Worm (Caenorhabditis elegans) whole organism, L4 larva: ENCODE data around the gene mib-1.

Experiments used
- D1046.2 ChIP-seq: fragments of 200-800 bp; sonication (Bioruptor generic); IDR thresholded peaks from 2 replicates; pipeline ENCODE4 v1.3.6; 2022; ENCODE audit warnings: missing genetic modification characterization, missing compliant biosample characterization
- F44E2.7 ChIP-seq: fragments of 200-800 bp; sonication (Bioruptor generic); IDR thresholded peaks from 2 replicates; pipeline ENCODE4 v2.1.2; 2022; ENCODE audit warnings: missing genetic modification characterization, missing compliant biosample characterization
- F49E8.2 ChIP-seq: sonication (generic microtip); optimal IDR thresholded peaks from 2 replicates; lab custom pipeline; 2016; ENCODE audit warnings: missing compliant biosample characterization, mild to moderate bottlenecking, missing genetic modification characterization, borderline replicate concordance
- T20F7.1 ChIP-seq: fragments of 200-800 bp; sonication (Bioruptor generic); optimal IDR thresholded peaks from 2 replicates; lab custom pipeline; 2018; ENCODE audit warnings: mild to moderate bottlenecking, missing genetic modification characterization, missing compliant biosample characterization
- T26A8.4 ChIP-seq: fragments of 200-800 bp; sonication (Bioruptor generic); IDR thresholded peaks from 2 replicates; pipeline ENCODE4 v1.3.6; 2022; ENCODE audit warnings: missing genetic modification characterization, missing compliant biosample characterization
- Y75B8A.6 ChIP-seq: fragments of 200-800 bp; sonication (Bioruptor generic); IDR thresholded peaks from 2 replicates; pipeline ENCODE4 v1.3.6; 2022; ENCODE audit warnings: missing genetic modification reagents, missing genetic modification characterization, missing compliant biosample characterization
- ZK337.2 ChIP-seq: fragments of 200-800 bp; sonication (Bioruptor generic); IDR thresholded peaks from 2 replicates; pipeline ENCODE4 v1.3.6; 2022; ENCODE audit warnings: missing genetic modification reagents, missing genetic modification characterization, missing compliant biosample characterization
- ZK546.5 ChIP-seq, 2 experiments: sonication (generic microtip); optimal IDR thresholded peaks; 2 replicates each; lab custom pipeline; 2017; ENCODE audit warnings: missing biosample characterization in 2 of 2, missing genetic modification characterization in 2 of 2
- ama-1 ChIP-seq: fragments of 150-350 bp; optimal IDR thresholded peaks from 2 replicates; lab custom pipeline; 2014; ENCODE audit warnings: inconsistent platforms, mixed read lengths
- arid-1 ChIP-seq: fragments of 200-800 bp; sonication (Bioruptor generic); conservative IDR thresholded peaks from 2 replicates; pipeline ENCODE4 v1.3.6; 2022; ENCODE audit warnings: missing genetic modification reagents, missing genetic modification characterization, missing compliant biosample characterization
- ceh-32 ChIP-seq: sonication (generic microtip); optimal IDR thresholded peaks from 2 replicates; lab custom pipeline; 2016; ENCODE audit warnings: mild to moderate bottlenecking, missing genetic modification characterization, missing compliant biosample characterization; ENCODE audit not compliant: poor library complexity
- ceh-62 ChIP-seq: sonication (generic microtip); optimal IDR thresholded peaks from 2 replicates; lab custom pipeline; 2017; ENCODE audit warnings: missing biosample characterization, missing genetic modification characterization
- ceh-82 ChIP-seq: sonication (generic microtip); optimal IDR thresholded peaks from 2 replicates; lab custom pipeline; 2017; ENCODE audit warnings: missing biosample characterization, missing genetic modification characterization
- ces-1 ChIP-seq: fragments of 150-350 bp; sonication (generic microtip); optimal IDR thresholded peaks from 4 replicates; lab custom pipeline; 2014; ENCODE audit warnings: missing biosample characterization, missing genetic modification reagents, missing genetic modification characterization
- ctbp-1 ChIP-seq: fragments of 200-800 bp; sonication (Bioruptor generic); IDR thresholded peaks from 2 replicates; pipeline ENCODE4 v1.3.6; 2022; ENCODE audit warnings: missing genetic modification reagents, missing genetic modification characterization, missing compliant biosample characterization
- daf-16 ChIP-seq, 3 experiments: sonication (generic microtip); optimal IDR thresholded peaks; 2 replicates each; lab custom pipeline; 2016 to 2017; ENCODE audit warnings: missing genetic modification characterization in 3 of 3, missing genetic modification reagents in 3 of 3, mild to moderate bottlenecking in 2 of 3, missing compliant biosample characterization in 2 of 3, missing biosample characterization in 1 of 3, moderate library complexity in 1 of 3
- daf-19 ChIP-seq: fragments of 200-800 bp; sonication (Bioruptor generic); conservative IDR thresholded peaks from 2 replicates; pipeline ENCODE4 v1.3.6; 2022; ENCODE audit warnings: missing genetic modification characterization, missing compliant biosample characterization
- daf-8 ChIP-seq: fragments of 200-800 bp; sonication (Bioruptor generic); IDR thresholded peaks from 2 replicates; pipeline ENCODE4 v1.3.6; 2022; ENCODE audit warnings: missing genetic modification characterization, missing compliant biosample characterization
- dmd-6 ChIP-seq: fragments of 200-800 bp; sonication (Bioruptor generic); IDR thresholded peaks from 2 replicates; pipeline ENCODE4 v1.3.6; 2022; ENCODE audit warnings: missing genetic modification reagents, missing genetic modification characterization, missing compliant biosample characterization
- dmd-8 ChIP-seq: fragments of 200-800 bp; sonication (Bioruptor generic); IDR thresholded peaks from 2 replicates; pipeline ENCODE4 v1.3.6; 2022; ENCODE audit warnings: missing genetic modification characterization, missing compliant biosample characterization
- dmd-9 ChIP-seq: fragments of 200-800 bp; sonication (Bioruptor generic); IDR thresholded peaks from 2 replicates; pipeline ENCODE4 v1.3.6; 2022; ENCODE audit warnings: missing genetic modification reagents, missing genetic modification characterization, missing compliant biosample characterization
- dve-1 ChIP-seq: sonication (generic microtip); optimal IDR thresholded peaks from 2 replicates; lab custom pipeline; 2017; ENCODE audit warnings: antibody characterized with exemption, mild to moderate bottlenecking, missing genetic modification characterization, missing compliant biosample characterization; ENCODE audit not compliant: insufficient read depth
- egl-27 ChIP-seq: sonication (generic microtip); optimal IDR thresholded peaks from 3 replicates; lab custom pipeline; 2017; ENCODE audit warnings: missing biosample characterization, missing genetic modification reagents, missing genetic modification characterization
- egl-43 ChIP-seq: fragments of 200-800 bp; sonication (Bioruptor generic); IDR thresholded peaks from 2 replicates; pipeline ENCODE4 v1.3.6; 2022; ENCODE audit warnings: missing genetic modification reagents, missing genetic modification characterization, missing compliant biosample characterization
- fos-1 ChIP-seq: fragments of 150-350 bp; optimal IDR thresholded peaks from 2 replicates; lab custom pipeline; 2014; ENCODE audit warnings: missing biosample characterization, missing genetic modification characterization
- hlh-11 ChIP-seq: fragments of 200-800 bp; sonication (Bioruptor generic); optimal IDR thresholded peaks from 2 replicates; lab custom pipeline; 2018; ENCODE audit warnings: mild to moderate bottlenecking, missing genetic modification characterization, missing compliant biosample characterization
- hlh-30 ChIP-seq: sonication (generic microtip); optimal IDR thresholded peaks from 2 replicates; lab custom pipeline; 2017; ENCODE audit warnings: antibody characterized with exemption, mild to moderate bottlenecking, missing genetic modification characterization, missing compliant biosample characterization; ENCODE audit not compliant: insufficient read depth
- lim-7 ChIP-seq: fragments of 200-800 bp; sonication (Bioruptor generic); IDR thresholded peaks from 2 replicates; pipeline ENCODE4 v1.3.6; 2022; ENCODE audit warnings: missing genetic modification characterization, missing compliant biosample characterization
- lin-29 ChIP-seq: fragments of 200-800 bp; sonication (Bioruptor generic); IDR thresholded peaks from 2 replicates; pipeline ENCODE4 v1.3.6; 2022; ENCODE audit warnings: missing genetic modification reagents, missing genetic modification characterization, missing compliant biosample characterization
- lin-38 ChIP-seq: fragments of 200-800 bp; sonication (Bioruptor generic); IDR thresholded peaks from 2 replicates; pipeline ENCODE4 v1.3.6; 2022; ENCODE audit warnings: missing genetic modification reagents, missing genetic modification characterization, missing compliant biosample characterization
- lir-3 ChIP-seq: sonication (generic microtip); optimal IDR thresholded peaks from 2 replicates; lab custom pipeline; 2016; ENCODE audit warnings: mild to moderate bottlenecking, missing genetic modification characterization, missing compliant biosample characterization
- lsy-2 ChIP-seq, 2 experiments: fragments of 150-350 bp in 1 of 2; sonication (generic microtip) in 1 of 2; optimal IDR thresholded peaks; 2 replicates each; lab custom pipeline; 2014 to 2017; ENCODE audit warnings: missing biosample characterization in 2 of 2, missing genetic modification characterization in 2 of 2
- mep-1 ChIP-seq: fragments of 150-350 bp; sonication (generic microtip); optimal IDR thresholded peaks from 3 replicates; lab custom pipeline; 2014; ENCODE audit warnings: missing biosample characterization, missing genetic modification characterization
- mes-2 ChIP-seq: sonication (generic microtip); optimal IDR thresholded peaks from 2 replicates; lab custom pipeline; 2016; ENCODE audit warnings: missing genotype, mild to moderate bottlenecking, missing genetic modification characterization, missing compliant biosample characterization; ENCODE audit not compliant: poor library complexity, severe bottlenecking
- mxl-2 ChIP-seq: fragments of 200-800 bp; sonication (Bioruptor generic); conservative IDR thresholded peaks from 2 replicates; pipeline ENCODE4 v1.3.6; 2022; ENCODE audit warnings: missing genetic modification reagents, missing genetic modification characterization, missing compliant biosample characterization
- mxl-3 ChIP-seq: fragments of 200-800 bp; sonication (Bioruptor generic); optimal IDR thresholded peaks from 2 replicates; lab custom pipeline; 2018; ENCODE audit warnings: mild to moderate bottlenecking, missing genetic modification characterization, missing compliant biosample characterization
- nhr-28 ChIP-seq: fragments of 150-350 bp; optimal IDR thresholded peaks from 2 replicates; lab custom pipeline; 2014; ENCODE audit warnings: missing biosample characterization, missing genetic modification characterization
- nhr-48 ChIP-seq: sonication (generic microtip); optimal IDR thresholded peaks from 2 replicates; lab custom pipeline; 2016; ENCODE audit warnings: mild to moderate bottlenecking, missing genetic modification characterization, missing compliant biosample characterization
- php-3 ChIP-seq: fragments of 200-800 bp; sonication (Bioruptor generic); IDR thresholded peaks from 2 replicates; pipeline ENCODE4 v1.3.6; 2022; ENCODE audit warnings: missing genetic modification reagents, missing genetic modification characterization, missing compliant biosample characterization
- pqm-1 ChIP-seq: sonication (generic microtip); optimal IDR thresholded peaks from 2 replicates; lab custom pipeline; 2017; ENCODE audit warnings: missing biosample characterization, missing genetic modification characterization
- set-16 ChIP-seq: fragments of 200-800 bp; sonication (Bioruptor generic); IDR thresholded peaks from 2 replicates; pipeline ENCODE4 v1.3.6; 2022; ENCODE audit warnings: missing genetic modification reagents, missing genetic modification characterization, missing compliant biosample characterization
- snpc-1.2 ChIP-seq: fragments of 200-800 bp; sonication (Bioruptor generic); IDR thresholded peaks from 2 replicates; pipeline ENCODE4 v1.3.6; 2022; ENCODE audit warnings: missing genetic modification reagents, missing genetic modification characterization, missing compliant biosample characterization
- spr-1 ChIP-seq: sonication (generic microtip); optimal IDR thresholded peaks from 2 replicates; lab custom pipeline; 2016; ENCODE audit warnings: mild to moderate bottlenecking, missing genetic modification characterization, missing compliant biosample characterization
- unc-39 ChIP-seq: sonication (generic microtip); optimal IDR thresholded peaks from 2 replicates; lab custom pipeline; 2017; ENCODE audit warnings: missing biosample characterization, missing genetic modification characterization
- unc-62 ChIP-seq, 3 experiments: fragments of 150-350 bp in 1 of 3; sonication (generic microtip); optimal IDR thresholded peaks in 2 of 3; peaks in 1 of 3; 1 replicate in 1 of 3; 2 replicates in 2 of 3; lab custom pipeline; 2014 to 2017; ENCODE audit warnings: missing biosample characterization in 3 of 3, missing genetic modification characterization in 3 of 3, missing genetic modification reagents in 3 of 3, missing genotype in 1 of 3
- zfp-2 ChIP-seq: sonication (generic microtip); optimal IDR thresholded peaks from 2 replicates; lab custom pipeline; 2016; ENCODE audit warnings: mild to moderate bottlenecking, missing genetic modification characterization, missing compliant biosample characterization
- zip-11 ChIP-seq: fragments of 200-800 bp; sonication (Bioruptor generic); IDR thresholded peaks from 2 replicates; pipeline ENCODE4 v1.3.6; 2022; ENCODE audit warnings: missing genetic modification characterization, missing compliant biosample characterization
- zip-2 ChIP-seq: fragments of 150-350 bp; optimal IDR thresholded peaks from 2 replicates; lab custom pipeline; 2014; ENCODE audit warnings: missing biosample characterization, missing genetic modification characterization

The mib-1 gene

ce11 chrIII:11267372-11267771 lies 23.1 kb downstream of the mib-1 start:
- no peak for TF ChIP-seq zip-11 (GFP tag; lab: Robert Waterston, UW)
- TF ChIP-seq dmd-6, result peak; percentile 63
- TF ChIP-seq F44E2.7, result no peak
- TF ChIP-seq daf-16 (GFP tag; optimal IDR thresholded peaks at IDR 0.05; lab: Kevin White, UChicago), result no peak
- TF ChIP-seq daf-16 (tag; optimal IDR thresholded peaks at IDR 0.05; lab: Kevin White, UChicago), result peak; percentile 14
- TF ChIP-seq lsy-2 (tag; optimal IDR thresholded peaks at IDR 0.05; lab: Kevin White, UChicago), result no peak
- no peak for TF ChIP-seq zfp-2
- peak; percentile 3 for TF ChIP-seq mes-2 (tag; lab: Kevin White, UChicago)
- peak; percentile 70 for TF ChIP-seq nhr-28 (tag; lab: Kevin White, UChicago)
- no peak for TF ChIP-seq ceh-32 (tag; lab: Kevin White, UChicago)
- TF ChIP-seq mxl-3 (GFP tag; lab: Kevin White, UChicago), result peak; percentile 38
- TF ChIP-seq pqm-1 (tag; lab: Kevin White, UChicago), result peak; percentile 62
- peak; percentile 28 for TF ChIP-seq hlh-11
- TF ChIP-seq unc-62 (GFP tag; optimal IDR thresholded peaks at IDR 0.05 in 1 of 2; lab: Kevin White, UChicago), result peak in 1 of 2 experiments; percentile 86
- TF ChIP-seq unc-62 (tag; optimal IDR thresholded peaks at IDR 0.05; lab: Kevin White, UChicago), result no peak

- no peak for TF ChIP-seq spr-1 (tag; lab: Kevin White, UChicago)
- no peak for TF ChIP-seq dmd-8
- TF ChIP-seq ama-1 (lab: Kevin White, UChicago), result no peak
- no peak for TF ChIP-seq mes-2 (tag; lab: Kevin White, UChicago)
- peak; percentile 25 for TF ChIP-seq T20F7.1 (GFP tag; lab: Kevin White, UChicago)
- no peak for TF ChIP-seq ZK546.5 (tag; optimal IDR thresholded peaks at IDR 0.05; lab: Kevin White, UChicago)
- TF ChIP-seq ZK337.2 (GFP tag; lab: Robert Waterston, UW), result no peak
- no peak for TF ChIP-seq daf-19 (GFP tag; lab: Robert Waterston, UW)
- no peak for TF ChIP-seq F49E8.2 (tag; lab: Kevin White, UChicago)
- TF ChIP-seq dmd-9, result no peak
- no peak for TF ChIP-seq F44E2.7
- no peak for TF ChIP-seq daf-8 (GFP tag; lab: Robert Waterston, UW)
- no peak for TF ChIP-seq lsy-2 (tag; optimal IDR thresholded peaks at IDR 0.05; lab: Kevin White, UChicago)
- no peak for TF ChIP-seq T26A8.4 (GFP tag; lab: Robert Waterston, UW)
- TF ChIP-seq hlh-11, result peak; percentile 23
- TF ChIP-seq egl-27, result no peak
- TF ChIP-seq arid-1 (GFP tag; lab: Robert Waterston, UW), result no peak
- TF ChIP-seq lim-7 (GFP tag; lab: Robert Waterston, UW), result no peak
- TF ChIP-seq lin-29 (GFP tag; lab: Robert Waterston, UW), result no peak
- peak; percentile 21 for TF ChIP-seq nhr-48 (tag; lab: Kevin White, UChicago)
- TF ChIP-seq lin-38 (GFP tag; lab: Robert Waterston, UW), result no peak
- no peak for TF ChIP-seq ceh-62 (tag; lab: Kevin White, UChicago)
- peak; percentile 19 for TF ChIP-seq dve-1 (tag; lab: Kevin White, UChicago)
- no peak for TF ChIP-seq ceh-82
- no peak for TF ChIP-seq dmd-6
- TF ChIP-seq zfp-2, result no peak
- no peak for TF ChIP-seq zip-2 (tag; lab: Kevin White, UChicago)
- no peak for TF ChIP-seq fos-1 (tag; lab: Kevin White, UChicago)
- peak; percentile 7 for TF ChIP-seq mep-1 (tag; lab: Kevin White, UChicago)
- TF ChIP-seq snpc-1.2, result no peak
- no peak for TF ChIP-seq php-3 (GFP tag; lab: Robert Waterston, UW)
- TF ChIP-seq D1046.2 (GFP tag; lab: Robert Waterston, UW), result no peak
- peak; percentile 22 for TF ChIP-seq hlh-30 (tag; lab: Kevin White, UChicago)
- TF ChIP-seq Y75B8A.6 (GFP tag; lab: Robert Waterston, UW), result no peak
- TF ChIP-seq ces-1 (GFP tag; lab: Kevin White, UChicago), result no peak
- no peak for TF ChIP-seq ctbp-1
- no peak for TF ChIP-seq unc-39 (tag; lab: Kevin White, UChicago)
- TF ChIP-seq egl-43 (GFP tag; lab: Robert Waterston, UW), result no peak
- TF ChIP-seq set-16 (GFP tag; lab: Robert Waterston, UW), result no peak
- no peak for TF ChIP-seq mxl-2
- no peak for TF ChIP-seq lir-3
- TF ChIP-seq unc-62 (GFP tag; optimal IDR thresholded peaks at IDR 0.05 in 1 of 2; lab: Kevin White, UChicago), result peak in 1 of 2 experiments; percentile 46
- no peak for TF ChIP-seq unc-62 (tag; optimal IDR thresholded peaks at IDR 0.05; lab: Kevin White, UChicago)
These were observed 28.4 kb downstream of the mib-1 start for ce11 chrIII:11262089-11262488.
